Fruit fly (Drosophila melanogaster) whole organism, embryonic: ENCODE data around the gene CG15414.

Experiments used
- Bgb ChIP-seq: fragments of 200-800 bp; sonication (Bioruptor generic); IDR thresholded peaks from 2 replicates; pipeline ENCODE4 v1.3.6; 2022; ENCODE audit warnings: missing biosample characterization, missing genetic modification characterization; ENCODE audit not compliant: partially characterized antibody
- CG10321 ChIP-seq: fragments of 200-800 bp; sonication (Bioruptor generic); IDR thresholded peaks from 2 replicates; pipeline ENCODE4 v1.3.6; 2022; ENCODE audit warnings: missing biosample characterization, missing genetic modification characterization
- CG11398 ChIP-seq: fragments of 200-800 bp; sonication (Bioruptor generic); optimal IDR thresholded peaks from 2 replicates; lab custom pipeline; 2016; ENCODE audit warnings: missing biosample characterization, missing genetic modification characterization
- CG13296 ChIP-seq: fragments of 200-800 bp; sonication (Bioruptor generic); optimal IDR thresholded peaks from 3 replicates; lab custom pipeline; 2018; ENCODE audit warnings: missing biosample characterization, mild to moderate bottlenecking, missing genetic modification characterization
- CG13424 ChIP-seq: fragments of 200-800 bp; sonication (Bioruptor generic); optimal IDR thresholded peaks from 2 replicates; lab custom pipeline; 2019; ENCODE audit warnings: missing biosample characterization, mild to moderate bottlenecking, missing genetic modification characterization, moderate library complexity
- CG14050 ChIP-seq: fragments of 200-800 bp; sonication (Bioruptor generic); IDR thresholded peaks from 3 replicates; pipeline ENCODE4 v1.3.6; 2022; ENCODE audit warnings: missing biosample characterization, missing genetic modification characterization
- CG16779 ChIP-seq: fragments of 200-800 bp; sonication (Bioruptor generic); IDR thresholded peaks from 2 replicates; pipeline ENCODE4 v1.3.6; 2022; ENCODE audit warnings: missing biosample characterization, missing genetic modification characterization
- CG17385 ChIP-seq: fragments of 200-800 bp; sonication (Bioruptor generic); optimal IDR thresholded peaks from 3 replicates; lab custom pipeline; 2018; ENCODE audit warnings: missing biosample characterization, mild to moderate bottlenecking, missing genetic modification characterization
- CG1832 ChIP-seq: fragments of 200-800 bp; sonication (Bioruptor generic); optimal IDR thresholded peaks from 2 replicates; lab custom pipeline; 2017; ENCODE audit warnings: missing biosample characterization, mild to moderate bottlenecking, missing genetic modification characterization, inconsistent platforms
- CG32532 ChIP-seq: fragments of 200-800 bp; sonication (Bioruptor generic); IDR thresholded peaks from 2 replicates; pipeline ENCODE4 v1.3.6; 2022; ENCODE audit warnings: missing biosample characterization, missing genetic modification characterization
- CG7556 ChIP-seq: fragments of 200-800 bp; sonication (Bioruptor generic); optimal IDR thresholded peaks from 2 replicates; lab custom pipeline; 2017; ENCODE audit warnings: missing biosample characterization, mild to moderate bottlenecking, missing genetic modification characterization
- CG7786 ChIP-seq: fragments of 200-800 bp; sonication (Bioruptor generic); optimal IDR thresholded peaks from 2 replicates; lab custom pipeline; 2016; ENCODE audit warnings: missing biosample characterization, missing genetic modification characterization
- CG7839 ChIP-seq: fragments of 200-800 bp; sonication (Bioruptor generic); optimal IDR thresholded peaks from 3 replicates; lab custom pipeline; 2018; ENCODE audit warnings: missing biosample characterization, mild to moderate bottlenecking, missing genetic modification characterization, moderate library complexity
- CG8359 ChIP-seq: fragments of 200-800 bp; sonication (Bioruptor generic); optimal IDR thresholded peaks from 2 replicates; lab custom pipeline; 2017; ENCODE audit warnings: missing biosample characterization, mild to moderate bottlenecking, missing genetic modification characterization, borderline replicate concordance
- CG8478 ChIP-seq: fragments of >200 bp; optimal IDR thresholded peaks from 2 replicates; lab custom pipeline; 2018
- CG8924 ChIP-seq: fragments of 200-800 bp; optimal IDR thresholded peaks from 3 replicates; lab custom pipeline; 2019; ENCODE audit warnings: missing biosample characterization, mild to moderate bottlenecking, missing genetic modification characterization, moderate library complexity
- CG9817 ChIP-seq: fragments of 200-800 bp; sonication (Bioruptor generic); optimal IDR thresholded peaks from 2 replicates; lab custom pipeline; 2018; ENCODE audit warnings: missing biosample characterization, mild to moderate bottlenecking, missing genetic modification characterization, moderate library complexity
- CTCF ChIP-seq: fragments of 200-800 bp; sonication (Bioruptor generic); optimal IDR thresholded peaks from 2 replicates; lab custom pipeline; 2017; ENCODE audit warnings: missing biosample characterization, mild to moderate bottlenecking, missing genetic modification characterization, moderate library complexity
- CoRest ChIP-seq: fragments of 200-800 bp; sonication (Bioruptor generic); optimal IDR thresholded peaks from 3 replicates; lab custom pipeline; 2018; ENCODE audit warnings: missing biosample characterization, mild to moderate bottlenecking, missing genetic modification characterization, moderate library complexity
- Deaf1 ChIP-seq: fragments of 200-800 bp; optimal IDR thresholded peaks from 3 replicates; lab custom pipeline; 2019; ENCODE audit warnings: missing biosample characterization, mild to moderate bottlenecking, missing genetic modification characterization, moderate library complexity
- Elba2 ChIP-seq: fragments of 200-800 bp; sonication (Bioruptor generic); optimal IDR thresholded peaks from 3 replicates; lab custom pipeline; 2016; ENCODE audit warnings: missing biosample characterization, missing genetic modification characterization
- Hand ChIP-seq: fragments of 200-800 bp; sonication (Bioruptor generic); optimal IDR thresholded peaks from 2 replicates; lab custom pipeline; 2017; ENCODE audit warnings: mild to moderate bottlenecking, missing biosample characterization, missing genetic modification reagents, missing genetic modification characterization
- Jarid2 ChIP-seq: fragments of 200-800 bp; sonication (Bioruptor generic); optimal IDR thresholded peaks from 3 replicates; lab custom pipeline; 2017; ENCODE audit warnings: mild to moderate bottlenecking, missing biosample characterization, missing genetic modification reagents, missing genetic modification characterization
- Kr ChIP-seq: fragments of 200-800 bp; sonication (Bioruptor generic); optimal IDR thresholded peaks from 2 replicates; lab custom pipeline; 2017; ENCODE audit warnings: missing biosample characterization, mild to moderate bottlenecking, missing genetic modification characterization
- Max ChIP-seq: fragments of 200-800 bp; sonication (Bioruptor generic); optimal IDR thresholded peaks from 2 replicates; lab custom pipeline; 2016; ENCODE audit warnings: missing biosample characterization, mild to moderate bottlenecking, missing genetic modification characterization
- Nf-YA ChIP-seq: fragments of 200-800 bp; sonication (Bioruptor generic); IDR thresholded peaks from 2 replicates; pipeline ENCODE4 v1.3.6; 2022; ENCODE audit warnings: missing biosample characterization, missing genetic modification characterization
- Nf-YB ChIP-seq: fragments of 200-800 bp; sonication (Bioruptor generic); optimal IDR thresholded peaks from 3 replicates; lab custom pipeline; 2019; ENCODE audit warnings: missing biosample characterization, mild to moderate bottlenecking, missing genetic modification characterization, moderate library complexity
- Nf-YC ChIP-seq: fragments of 200-800 bp; optimal IDR thresholded peaks from 3 replicates; lab custom pipeline; 2019; ENCODE audit warnings: missing biosample characterization, mild to moderate bottlenecking, missing genetic modification characterization, moderate library complexity
- Oli ChIP-seq: fragments of 200-800 bp; sonication (Bioruptor generic); optimal IDR thresholded peaks from 2 replicates; lab custom pipeline; 2018; ENCODE audit warnings: missing biosample characterization, mild to moderate bottlenecking, missing genetic modification characterization, moderate library complexity
- Opbp ChIP-seq: fragments of 200-800 bp; sonication (Bioruptor generic); IDR thresholded peaks from 3 replicates; pipeline ENCODE4 v1.3.6; 2022; ENCODE audit warnings: missing biosample characterization, missing genetic modification characterization; ENCODE audit not compliant: partially characterized antibody
- Sry-β ChIP-seq: fragments of 200-800 bp; sonication (Bioruptor generic); optimal IDR thresholded peaks from 2 replicates; lab custom pipeline; 2018; ENCODE audit warnings: missing biosample characterization, mild to moderate bottlenecking, missing genetic modification characterization, moderate library complexity
- Trl ChIP-seq, 3 experiments: fragments of >200 bp in 2 of 3; fragments of 200-800 bp in 1 of 3; sonication (Bioruptor generic) in 1 of 3; optimal IDR thresholded peaks; 2 replicates in 1 of 3; 3 replicates in 2 of 3; lab custom pipeline; 2016 to 2017; ENCODE audit warnings: missing biosample characterization in 1 of 3, missing genetic modification characterization in 1 of 3
- bbx ChIP-seq: fragments of 200-800 bp; sonication (Bioruptor generic); IDR thresholded peaks from 2 replicates; pipeline ENCODE4 v1.3.6; 2022; ENCODE audit warnings: missing biosample characterization, missing genetic modification characterization; ENCODE audit not compliant: partially characterized antibody
- bowl ChIP-seq: fragments of 200-800 bp; sonication (Bioruptor generic); IDR thresholded peaks from 2 replicates; pipeline ENCODE4 v1.3.6; 2022; ENCODE audit warnings: missing biosample characterization, missing genetic modification characterization
- cg ChIP-seq: fragments of 200-800 bp; sonication (Bioruptor generic); optimal IDR thresholded peaks from 3 replicates; lab custom pipeline; 2019; ENCODE audit warnings: missing biosample characterization, mild to moderate bottlenecking, missing genetic modification characterization, moderate library complexity
- chm ChIP-seq: fragments of 200-800 bp; sonication (Bioruptor generic); IDR thresholded peaks from 2 replicates; pipeline ENCODE4 v1.3.6; 2022; ENCODE audit warnings: missing biosample characterization, missing genetic modification characterization
- ewg ChIP-seq: fragments of 200-800 bp; sonication (Bioruptor generic); optimal IDR thresholded peaks from 3 replicates; lab custom pipeline; 2017; ENCODE audit warnings: mild to moderate bottlenecking, missing biosample characterization, missing genetic modification reagents, missing genetic modification characterization
- gfzf ChIP-seq: fragments of 200-800 bp; sonication (Bioruptor generic); optimal IDR thresholded peaks from 2 replicates; lab custom pipeline; 2016; ENCODE audit warnings: missing biosample characterization, mild to moderate bottlenecking, missing genetic modification characterization, moderate library complexity
- gsb-n ChIP-seq: fragments of 200-800 bp; sonication (Bioruptor generic); optimal IDR thresholded peaks from 3 replicates; lab custom pipeline; 2018; ENCODE audit warnings: missing biosample characterization, mild to moderate bottlenecking, missing genetic modification characterization
- hbn ChIP-seq: fragments of 200-800 bp; sonication (Bioruptor generic); IDR thresholded peaks from 2 replicates; pipeline ENCODE4 v1.3.6; 2022; ENCODE audit warnings: missing biosample characterization, missing genetic modification characterization; ENCODE audit not compliant: partially characterized antibody
- lov ChIP-seq, 2 experiments: fragments of 200-800 bp in 1 of 2; fragments of >200 bp in 1 of 2; sonication (Bioruptor generic) in 1 of 2; IDR thresholded peaks in 1 of 2; optimal IDR thresholded peaks in 1 of 2; 2 replicates in 1 of 2; 3 replicates in 1 of 2; pipeline versions ENCODE4 v1.3.6 to Lab custom; 2017 to 2022; ENCODE audit warnings: missing biosample characterization in 1 of 2, missing genetic modification characterization in 1 of 2
- oc ChIP-seq: fragments of 200-800 bp; sonication (Bioruptor generic); optimal IDR thresholded peaks from 2 replicates; lab custom pipeline; 2018; ENCODE audit warnings: missing biosample characterization, mild to moderate bottlenecking, missing genetic modification characterization, moderate library complexity
- run ChIP-seq: fragments of 200-800 bp; sonication (Bioruptor generic); optimal IDR thresholded peaks from 3 replicates; lab custom pipeline; 2018; ENCODE audit warnings: missing biosample characterization, mild to moderate bottlenecking, missing genetic modification characterization
- so ChIP-seq: fragments of 200-800 bp; sonication (Bioruptor generic); IDR thresholded peaks from 3 replicates; pipeline ENCODE4 v1.3.6; 2022; ENCODE audit warnings: missing biosample characterization, missing genetic modification characterization
- sqz ChIP-seq: fragments of 200-800 bp; sonication (Bioruptor generic); optimal IDR thresholded peaks from 3 replicates; lab custom pipeline; 2018; ENCODE audit warnings: missing biosample characterization, mild to moderate bottlenecking, missing genetic modification characterization
- sug ChIP-seq: fragments of 200-800 bp; optimal IDR thresholded peaks from 2 replicates; lab custom pipeline; 2019; ENCODE audit warnings: missing biosample characterization, mild to moderate bottlenecking, missing genetic modification characterization, moderate library complexity
- ttk ChIP-seq: fragments of 200-800 bp; sonication (Bioruptor generic); IDR thresholded peaks from 2 replicates; pipeline ENCODE4 v2.1.2; 2022; ENCODE audit warnings: missing biosample characterization, missing genetic modification characterization
- z ChIP-seq: fragments of 200-800 bp; sonication (Bioruptor generic); IDR thresholded peaks from 3 replicates; pipeline ENCODE4 v1.3.6; 2022; ENCODE audit warnings: missing biosample characterization, missing genetic modification characterization

CG15414 gene

dm6 chr2L:3490971-3491370 lies at the start of gene CG15414:
TSS of gene CG15414 (minus strand) at chr2L:3491071.
- TF ChIP-seq sqz (no peak), CTCF (peak; percentile 19)

dm6 chr2L:3539996-3540395 lies 49.1 kb upstream of the CG15414 start:
- TF ChIP-seq cg (GFP tag; lab: Kevin White, UChicago) (peak; percentile 76), Sry-β (GFP tag; lab: Kevin White, UChicago) (no peak), Trl (optimal IDR thresholded peaks at IDR 0.05; lab: Kevin White, UChicago) (peak in 1 of 2 experiments; percentile 22), Trl (GFP tag; optimal IDR thresholded peaks at IDR 0.05; lab: Kevin White, UChicago) (no peak), CoRest (peak; percentile 42), CG11398 (no peak), Kr (GFP tag; lab: Kevin White, UChicago) (no peak), Hand (GFP tag; lab: Kevin White, UChicago) (no peak), gsb-n (no peak), Oli (tag; lab: Kevin White, UChicago) (no peak), CG1832 (GFP tag; lab: Kevin White, UChicago) (peak; percentile 91), so (GFP tag; lab: Robert Waterston, UW) (no peak), gfzf (GFP tag; lab: Kevin White, UChicago) (no peak), CG16779 (no peak), CG8924 (tag; lab: Kevin White, UChicago) (no peak), Bgb (GFP tag; lab: Robert Waterston, UW) (peak; percentile 27; the same call in 1 of the 2 replicates), oc (tag; lab: Kevin White, UChicago) (peak; percentile 16), Nf-YC (tag; lab: Kevin White, UChicago) (peak; percentile 98), CG8359 (GFP tag; lab: Kevin White, UChicago) (no peak), Max (GFP tag; lab: Kevin White, UChicago) (no peak), CG7786 (GFP tag; lab: Kevin White, UChicago) (no peak), sug (tag; lab: Kevin White, UChicago) (peak; percentile 26), Nf-YA (GFP tag; lab: Robert Waterston, UW) (peak; percentile 87), CG7839 (tag; lab: Kevin White, UChicago) (no peak), Deaf1 (tag; lab: Kevin White, UChicago) (peak; percentile 63), CG9817 (tag; lab: Kevin White, UChicago) (no peak), CG13296 (GFP tag; lab: Kevin White, UChicago) (no peak), CG32532 (GFP tag; lab: Robert Waterston, UW) (peak; percentile 17; the same call in 1 of the 2 replicates), bowl (peak; percentile 62; the same call in 1 of the 2 replicates), CG10321 (GFP tag; lab: Robert Waterston, UW) (peak; percentile 96), CG7556 (GFP tag; lab: Kevin White, UChicago) (no peak), CG13424 (tag; lab: Kevin White, UChicago) (no peak), ewg (GFP tag; lab: Kevin White, UChicago) (peak; percentile 37), Elba2 (no peak), CG17385 (GFP tag; lab: Kevin White, UChicago) (peak; percentile 53), CG14050 (GFP tag; lab: Robert Waterston, UW) (no peak), Jarid2 (GFP tag; lab: Kevin White, UChicago) (peak; percentile 36), hbn (GFP tag; lab: Robert Waterston, UW) (no peak), z (GFP tag; lab: Robert Waterston, UW) (peak; percentile 89), chm (GFP tag; lab: Robert Waterston, UW) (peak; percentile 69), lov (optimal IDR thresholded peaks at IDR 0.05; lab: Kevin White, UChicago) (peak; percentile 4), lov (GFP tag; IDR thresholded peaks at IDR 0.05; lab: Robert Waterston, UW) (no peak), Nf-YB (GFP tag; lab: Kevin White, UChicago) (peak; percentile 97), bbx (GFP tag; lab: Robert Waterston, UW) (peak; percentile 23; the same call in 1 of the 2 replicates), CG8478 (peak; percentile 81), run (no peak), Opbp (GFP tag; lab: Robert Waterston, UW) (peak; percentile 38; the same call in 1 of the 3 replicates), ttk (GFP tag; lab: Robert Waterston, UW) (no peak)
